Fruit fly (Drosophila melanogaster): ENCODE measurements around the gene CG31407.

CG31407 gene

DNA sequence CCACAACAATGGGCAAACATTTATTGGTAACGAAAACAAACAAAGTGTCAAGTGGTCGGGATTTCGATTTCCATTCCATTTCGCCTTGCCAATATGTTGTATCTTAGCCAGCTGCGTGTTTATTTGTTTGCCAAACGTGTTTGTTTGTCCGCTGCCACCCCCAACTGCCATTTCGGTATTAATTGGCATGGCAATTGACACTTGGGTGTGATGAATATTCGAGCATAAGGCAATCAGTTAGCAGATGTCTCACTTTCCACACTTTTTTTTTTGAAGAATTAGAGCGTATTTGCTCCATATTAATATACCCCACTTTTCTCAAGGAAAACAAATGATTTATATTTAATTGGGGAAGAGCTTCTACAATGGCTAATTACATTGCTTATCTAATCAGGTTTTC is 6.5 kb upstream of the CG31407 start:
- TF ChIP-seq sqz (GFP tag; optimal IDR thresholded peaks at IDR 0.05), result no peak
- peak; percentile 28; the same call in 1 of the 2 replicates for TF ChIP-seq Atf6 (GFP tag; IDR thresholded peaks at IDR 0.05)
- TF ChIP-seq chn (GFP tag; optimal IDR thresholded peaks at IDR 0.05), result no peak

DNA sequence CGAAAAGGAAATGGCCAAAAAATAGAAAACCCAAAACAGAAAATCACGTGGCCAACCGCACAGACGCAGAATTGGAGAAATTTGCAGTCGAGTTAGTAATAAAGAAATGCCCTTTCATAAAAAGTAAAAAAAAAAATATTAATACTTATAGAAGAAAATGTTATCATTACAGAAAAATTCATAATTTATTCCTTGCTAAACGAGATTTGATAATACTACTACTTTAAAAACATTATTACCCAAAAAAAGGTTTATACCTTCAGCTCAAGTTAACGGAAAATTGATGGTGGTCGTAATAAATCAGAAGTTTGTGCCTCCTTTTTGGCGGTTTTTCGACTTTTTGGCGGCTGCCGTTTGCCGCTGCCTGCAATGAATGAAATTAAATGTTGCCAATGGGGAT is 3.4 kb upstream of the CG31407 start:
- peak; percentile 36; the same call in 1 of the 2 replicates for TF ChIP-seq Drgx (GFP tag; IDR thresholded peaks at IDR 0.05)
- TF ChIP-seq al (GFP tag; IDR thresholded peaks at IDR 0.05), result no peak
- TF ChIP-seq stwl (tag; optimal IDR thresholded peaks at IDR 0.05), result no peak
- no peak for TF ChIP-seq Mes4 (GFP tag; optimal IDR thresholded peaks at IDR 0.05)

DNA sequence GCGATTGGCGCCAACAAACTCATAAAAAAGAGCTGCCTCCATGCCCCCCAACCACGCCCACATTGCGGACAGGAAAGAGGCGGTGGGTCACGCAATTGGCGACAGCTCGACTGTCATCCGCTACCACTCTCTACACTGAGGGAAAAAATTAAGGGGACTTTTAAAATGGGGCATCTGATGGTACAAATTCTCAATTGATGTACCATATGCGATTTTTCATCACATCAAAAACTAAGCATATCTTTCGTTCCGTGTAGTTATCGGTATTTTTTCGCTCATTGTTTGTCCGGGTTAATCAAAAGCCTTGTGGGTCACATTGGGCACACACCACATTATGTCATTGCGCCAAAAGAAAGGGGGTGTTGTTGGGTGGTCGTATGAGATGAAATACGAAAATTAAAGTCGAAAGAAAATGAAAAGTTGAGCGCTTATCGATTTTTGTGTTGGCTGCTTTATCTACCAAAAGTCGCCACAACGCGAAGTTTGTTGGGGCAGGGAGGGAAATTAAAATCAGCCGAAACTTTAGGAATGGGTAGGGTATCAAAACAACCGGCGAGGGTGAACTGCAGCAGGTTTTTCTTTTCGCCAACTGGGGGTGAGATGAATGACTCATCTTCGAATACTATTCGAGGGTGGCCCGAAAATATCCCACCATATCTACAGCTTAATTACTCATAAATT is 778 bp downstream of the CG31407 start:
- TF ChIP-seq H15 (GFP tag; IDR thresholded peaks at IDR 0.05), result 0 out of 3 replicates have a peak, but pooled peaks have one; percentile 23
- no peak for TF ChIP-seq shn (GFP tag; optimal IDR thresholded peaks at IDR 0.05)
- TF ChIP-seq lov (optimal IDR thresholded peaks at IDR 0.05), result no peak
- no peak for TF ChIP-seq lov (GFP tag; IDR thresholded peaks at IDR 0.05)
- TF ChIP-seq CG15514 (GFP tag; optimal IDR thresholded peaks at IDR 0.05), result peak; percentile 39
- peak; percentile 71 for TF ChIP-seq row (GFP tag; IDR thresholded peaks at IDR 0.05)
- TF ChIP-seq hkb (optimal IDR thresholded peaks at IDR 0.05), result no peak
- TF ChIP-seq hkb (GFP tag; IDR thresholded peaks at IDR 0.05), result no peak
- peak; percentile 36 for TF ChIP-seq CG13624 (GFP tag; optimal IDR thresholded peaks at IDR 0.05)
- TF ChIP-seq CG9609 (GFP tag; optimal IDR thresholded peaks at IDR 0.05), result no peak
- no peak for TF ChIP-seq insv (GFP tag; optimal IDR thresholded peaks at IDR 0.05)
- TF ChIP-seq CG13296 (GFP tag; optimal IDR thresholded peaks at IDR 0.05), result no peak
- TF ChIP-seq dan (GFP tag; IDR thresholded peaks at IDR 0.05), result no peak
- peak; percentile 54 for TF ChIP-seq scrt (GFP tag; optimal IDR thresholded peaks at IDR 0.05)
- no peak for TF ChIP-seq p53 (GFP tag; optimal IDR thresholded peaks at IDR 0.05)
- no peak for TF ChIP-seq org-1 (GFP tag; optimal IDR thresholded peaks at IDR 0.05)
- TF ChIP-seq Six4 (GFP tag; optimal IDR thresholded peaks at IDR 0.05), result no peak
- peak; percentile 25 for TF ChIP-seq pb (GFP tag; optimal IDR thresholded peaks at IDR 0.05)
- peak; percentile 51 for TF ChIP-seq zf30C (GFP tag; optimal IDR thresholded peaks at IDR 0.05)
- peak; percentile 72 for TF ChIP-seq CG10274 (GFP tag; optimal IDR thresholded peaks at IDR 0.05)
- peak; percentile 32 for TF ChIP-seq Antp (GFP tag; optimal IDR thresholded peaks at IDR 0.05)
- TF ChIP-seq CG6854 (GFP tag; optimal IDR thresholded peaks at IDR 0.05), result peak; percentile 43
- no peak for TF ChIP-seq Fer1 (GFP tag; optimal IDR thresholded peaks at IDR 0.05)
- TF ChIP-seq CG3847 (GFP tag; IDR thresholded peaks at IDR 0.05), result peak; percentile 39; the same call in 1 of the 2 replicates
- TF ChIP-seq Ets65A (GFP tag), result peak; percentile 75
- peak; percentile 29; the same call in 1 of the 2 replicates for TF ChIP-seq CG17328 (GFP tag; IDR thresholded peaks at IDR 0.05)
- no peak for TF ChIP-seq CG15696 (tag; optimal IDR thresholded peaks at IDR 0.05)
- no peak for TF ChIP-seq Dll (GFP tag; IDR thresholded peaks at IDR 0.05; ENCODE audit: partially characterized antibody)
- no peak for TF ChIP-seq CG30020 (tag; optimal IDR thresholded peaks at IDR 0.05)
- peak; percentile 56 for TF ChIP-seq lilli (GFP tag; optimal IDR thresholded peaks at IDR 0.05)
- TF ChIP-seq cato (GFP tag; optimal IDR thresholded peaks at IDR 0.05; ENCODE audit: borderline replicate concordance), result no peak
- peak; percentile 30; the same call in 1 of the 3 replicates for TF ChIP-seq B-H1 (GFP tag; IDR thresholded peaks at IDR 0.05)
- no peak for TF ChIP-seq disco-r (GFP tag; optimal IDR thresholded peaks at IDR 0.05)
- no peak for TF ChIP-seq TFAM (GFP tag; optimal IDR thresholded peaks at IDR 0.05)
- peak; percentile 44; the same call in 1 of the 3 replicates for TF ChIP-seq tgo (GFP tag; IDR thresholded peaks at IDR 0.05)
- no peak for TF ChIP-seq PHDP (tag; optimal IDR thresholded peaks at IDR 0.05)
- TF ChIP-seq inv (GFP tag; IDR thresholded peaks at IDR 0.05; ENCODE audit: partially characterized antibody), result no peak
- TF ChIP-seq br (optimal IDR thresholded peaks at IDR 0.05), result no peak
- no peak for TF ChIP-seq nmo (GFP tag; optimal IDR thresholded peaks at IDR 0.05)
- TF ChIP-seq CG30403 (GFP tag; optimal IDR thresholded peaks at IDR 0.05), result peak; percentile 12
- no peak for TF ChIP-seq sug (tag; optimal IDR thresholded peaks at IDR 0.05)

All from whole organism, embryonic.